Fruit fly (Drosophila melanogaster) S2 (cell line): Measurements from ENCODE around the gene Tyler.

Experiments used
- CG8478 ChIP-seq: fragments of >200 bp; optimal IDR thresholded peaks from 2 replicates; lab custom pipeline; 2018
- CTCF ChIP-seq, 2 experiments: fragments of >200 bp; optimal IDR thresholded peaks; 2 replicates each; lab custom pipeline; 2018

Gene Tyler

DNA sequence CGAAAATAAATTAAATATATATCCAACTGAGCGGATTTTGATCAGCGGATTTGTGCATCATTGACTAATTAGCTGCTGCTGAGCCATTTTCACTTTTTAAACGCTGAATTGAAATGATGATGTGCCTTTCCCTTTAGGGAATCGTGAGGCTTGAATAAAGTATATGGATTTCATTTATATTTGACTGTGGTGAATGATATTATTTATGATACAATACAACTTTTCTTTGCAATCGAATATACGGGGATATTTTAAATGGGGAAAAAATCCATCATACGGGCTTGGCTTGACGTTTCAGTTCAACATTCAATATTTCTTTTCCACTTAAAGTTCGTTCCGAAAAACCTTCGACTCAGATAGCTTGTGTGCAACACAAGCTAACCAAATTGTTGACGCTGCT, at the start of gene Tyler, which contains the start of gene Shawn:
Gene Tyler, plus strand, starts transcription at position 301 of the 400 bp plus-strand sequence.
Gene Shawn, plus strand, starts transcription at position 301 of the 400 bp plus-strand sequence.
- no peak for TF ChIP-seq CG8478 (lab: Kevin White, UChicago)
- no peak for TF ChIP-seq CTCF (optimal IDR thresholded peaks at IDR 0.05; lab: Kevin White, UChicago)

DNA sequence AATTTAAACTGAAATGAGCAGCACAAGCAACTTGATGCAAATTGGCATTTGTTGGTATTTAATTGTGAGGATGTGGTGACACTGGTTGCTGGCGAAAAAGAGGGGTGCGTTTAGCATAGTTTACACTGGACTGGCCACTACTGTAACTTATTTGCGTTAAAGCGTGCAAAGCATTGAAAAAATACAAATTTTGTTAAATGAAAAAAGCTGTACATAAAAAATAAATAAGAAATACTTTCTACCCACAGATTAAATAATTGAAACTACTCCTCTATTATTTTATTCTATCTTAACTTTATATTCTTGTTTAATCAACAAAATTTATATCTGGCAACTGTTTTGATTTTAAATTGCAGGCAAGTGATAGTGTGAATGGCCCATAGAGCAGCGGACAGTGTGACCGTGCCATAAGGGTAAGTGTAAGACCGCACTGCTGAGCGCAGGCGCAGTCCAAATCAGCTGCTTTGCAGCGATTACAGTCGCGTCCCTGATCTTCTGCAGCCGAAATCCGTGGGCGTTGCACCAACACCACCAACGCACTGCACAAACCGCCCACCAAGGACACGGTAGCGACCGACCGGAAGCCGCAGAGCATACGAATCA, 45.5 kb upstream of the Tyler start, which contains the start of the genes Grip84 and car:
Gene Grip84, minus strand, starts transcription at position 51 of the 603 bp plus-strand sequence.
Gene car, plus strand, starts transcription at position 306 of the 603 bp plus-strand sequence.
- TF ChIP-seq CG8478 (lab: Kevin White, UChicago) (no peak), CTCF (optimal IDR thresholded peaks at IDR 0.05; lab: Kevin White, UChicago) (no peak)

DNA sequence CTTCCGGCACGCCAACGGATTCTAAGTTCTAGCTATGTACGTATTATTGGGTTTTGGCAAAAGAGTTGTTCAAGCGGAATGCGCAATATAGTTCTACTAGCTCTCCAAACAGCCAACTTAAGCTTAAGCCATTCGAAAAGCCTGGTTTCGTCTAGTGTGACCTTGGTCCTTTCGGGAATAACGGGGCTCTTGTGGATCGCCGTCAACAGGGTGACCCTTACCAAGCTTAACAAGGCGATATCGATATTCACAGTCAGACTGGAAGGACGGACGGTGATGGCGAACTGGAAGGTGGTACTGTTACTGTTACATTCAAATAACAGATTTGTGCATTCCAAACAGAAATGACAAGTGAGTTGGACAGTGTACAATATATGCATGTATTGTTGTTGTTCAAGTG, 37.6 kb upstream of the Tyler start:
- no peak for TF ChIP-seq CG8478 (lab: Kevin White, UChicago)
- TF ChIP-seq CTCF (optimal IDR thresholded peaks at IDR 0.05; lab: Kevin White, UChicago), result no peak

DNA sequence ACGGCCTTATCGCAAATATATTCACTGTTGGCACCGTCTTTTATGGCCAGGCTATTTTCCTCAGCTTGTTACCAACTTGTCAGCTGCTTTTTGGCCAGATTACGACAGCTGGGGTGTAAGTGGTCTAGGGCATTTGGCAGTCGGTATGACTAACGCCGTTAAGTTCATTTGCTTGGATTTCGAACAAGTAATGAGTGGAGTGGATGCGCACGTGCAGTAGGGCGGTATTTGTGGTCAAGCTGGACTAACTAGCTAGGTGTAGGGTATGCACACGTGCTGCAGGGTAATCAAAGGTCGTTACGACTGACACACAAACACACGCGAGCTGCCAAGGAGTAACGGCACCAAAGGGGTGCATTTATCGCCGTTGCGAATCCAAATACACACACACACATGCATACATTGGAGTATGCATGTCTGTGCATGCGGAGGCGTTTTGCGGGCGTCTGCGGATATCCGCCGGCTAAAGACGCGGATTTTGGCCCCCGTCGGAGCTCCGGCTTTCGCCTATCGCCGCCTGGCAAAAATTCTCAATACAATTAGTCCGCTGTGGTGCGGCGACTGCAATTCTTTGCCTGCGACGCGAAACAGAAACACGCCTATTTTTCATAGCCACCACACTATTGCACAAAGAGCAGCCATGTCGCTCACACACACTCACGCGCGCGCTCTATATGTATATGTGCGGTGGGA, 33.2 kb upstream of the Tyler start:
- TF ChIP-seq CG8478 (lab: Kevin White, UChicago), result no peak
- no peak for TF ChIP-seq CTCF (optimal IDR thresholded peaks at IDR 0.05; lab: Kevin White, UChicago)

DNA sequence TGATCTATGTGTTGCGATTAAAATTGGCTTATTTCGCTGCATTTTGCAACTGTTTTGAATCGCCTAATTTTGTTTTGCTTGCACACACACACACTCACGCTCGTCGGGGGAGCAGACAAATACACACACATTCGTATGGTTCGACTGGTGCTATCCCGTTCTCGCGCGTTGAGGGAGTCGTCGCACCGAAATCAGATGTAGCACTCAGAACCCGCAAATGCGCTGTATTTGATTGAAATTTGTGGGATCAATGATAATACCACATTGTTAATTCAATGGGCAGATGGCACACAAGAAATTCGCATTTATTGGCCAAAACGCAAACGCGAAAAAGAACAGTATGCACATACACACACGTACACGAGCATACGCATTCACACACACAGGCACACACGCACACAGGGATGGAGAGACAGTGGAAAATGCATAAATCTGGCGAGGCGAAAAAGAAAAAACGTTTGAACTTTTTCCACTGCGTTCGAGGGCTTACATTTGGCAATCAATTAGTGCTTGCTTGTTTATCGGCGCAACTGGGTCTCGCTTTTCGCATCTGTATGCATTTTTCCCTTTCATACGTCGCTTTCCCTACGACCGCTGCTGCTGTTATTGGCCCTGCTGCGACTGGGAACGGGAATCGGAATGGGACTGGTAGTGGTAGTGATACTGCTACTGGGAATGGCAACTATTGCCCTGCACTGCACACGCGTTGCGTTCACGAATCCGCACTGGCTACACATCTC, 32.2 kb upstream of the Tyler start:
- TF ChIP-seq CTCF (optimal IDR thresholded peaks at IDR 0.05; lab: Kevin White, UChicago) (no peak), CG8478 (lab: Kevin White, UChicago) (no peak)

DNA sequence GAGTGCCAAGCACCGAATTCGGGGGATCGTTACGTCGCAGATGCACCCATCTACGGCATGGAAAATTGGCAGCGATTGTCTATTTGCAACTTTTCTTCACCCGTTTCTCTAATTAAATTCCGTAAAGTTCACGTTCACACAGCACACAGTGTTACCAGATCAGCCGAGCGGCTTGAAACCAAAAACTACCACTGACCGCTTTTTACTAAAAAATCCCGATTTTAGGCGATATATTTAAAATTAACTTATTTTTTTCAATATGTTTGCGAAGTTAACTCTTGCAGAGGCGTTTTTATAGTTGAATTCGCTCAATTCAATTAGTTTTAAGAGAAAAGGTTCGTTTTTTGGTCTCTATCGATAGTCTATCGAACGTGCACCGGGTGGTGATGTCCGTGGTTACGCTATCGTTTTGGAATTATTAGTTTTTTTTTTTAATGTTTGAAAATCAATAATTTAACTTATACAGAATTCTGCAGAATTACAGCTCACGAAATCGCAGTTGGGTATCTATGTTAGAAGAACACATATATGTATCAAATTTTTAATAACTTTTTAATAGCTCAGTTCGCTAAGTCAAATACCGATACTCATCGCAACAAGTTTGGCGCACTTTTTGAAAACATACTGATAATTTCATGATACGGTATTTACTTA, 31.6 kb upstream of the Tyler start, which contains the start of gene Tao:
Gene Tao, minus strand, starts transcription at position 153 of the 654 bp plus-strand sequence.
- TF ChIP-seq CTCF (optimal IDR thresholded peaks at IDR 0.05; lab: Kevin White, UChicago) (no peak), CG8478 (lab: Kevin White, UChicago) (no peak)

DNA sequence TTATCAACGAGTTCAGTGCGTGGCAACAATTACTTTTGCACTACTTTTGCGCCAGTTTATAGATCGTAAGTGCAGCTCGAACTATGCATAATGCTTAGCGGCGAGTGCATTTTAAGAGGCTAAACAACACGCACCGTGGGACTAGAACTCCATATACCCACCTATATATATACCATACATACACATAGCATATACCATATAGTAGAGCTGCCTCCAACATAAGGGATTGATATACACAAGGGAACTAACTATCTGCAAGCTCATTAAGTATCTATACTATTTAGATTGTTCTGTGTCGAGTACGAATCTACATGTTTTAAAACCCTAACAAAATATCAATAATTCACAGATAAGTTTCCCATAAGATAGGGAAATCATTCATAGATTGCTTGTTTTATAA, 29.4 kb upstream of the Tyler start, which contains the start of gene CG14218:
Gene CG14218, minus strand, starts transcription at position 101 of the 400 bp plus-strand sequence.
- TF ChIP-seq CG8478 (lab: Kevin White, UChicago) (no peak), CTCF (optimal IDR thresholded peaks at IDR 0.05; lab: Kevin White, UChicago) (no peak)

DNA sequence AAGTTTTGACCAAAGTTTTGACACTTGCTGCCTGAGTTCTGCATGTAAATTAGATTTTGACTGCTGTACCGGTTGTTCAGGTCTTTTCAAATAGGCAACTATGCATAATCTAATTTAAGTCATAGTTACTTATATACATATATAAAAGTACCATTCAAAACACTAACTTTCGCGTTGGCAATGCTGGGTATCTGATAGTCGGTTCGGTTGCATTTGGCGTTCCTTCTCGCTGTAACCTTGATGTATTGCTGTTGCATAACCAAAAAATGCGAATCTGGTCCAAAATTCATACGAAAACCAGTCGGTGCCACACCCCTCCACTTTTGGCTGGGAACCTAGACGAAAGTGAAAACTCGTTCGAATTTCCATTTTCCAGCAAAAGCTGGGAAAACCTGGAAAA, 28.6 kb upstream of the Tyler start:
- TF ChIP-seq CG8478 (lab: Kevin White, UChicago) (no peak), CTCF (optimal IDR thresholded peaks at IDR 0.05; lab: Kevin White, UChicago) (no peak)

DNA sequence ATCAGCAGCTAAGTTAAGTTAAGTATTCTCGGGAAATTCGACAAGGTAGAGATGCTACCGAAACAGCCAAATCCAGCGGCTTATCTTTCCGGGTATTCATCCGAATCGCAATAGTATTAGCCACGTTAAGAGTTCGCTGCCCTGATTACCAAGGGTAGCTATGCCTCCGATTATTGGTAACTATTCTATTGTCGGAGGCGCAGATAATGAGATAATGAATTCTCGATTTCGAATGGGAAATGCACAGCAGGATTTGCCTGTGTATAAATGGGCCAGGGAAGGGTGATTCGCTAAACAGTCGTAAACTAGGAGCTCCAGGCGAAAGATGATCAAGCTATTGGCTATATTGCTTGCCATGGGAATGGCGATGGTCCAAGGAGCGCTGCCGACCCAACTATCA, 28.0 kb upstream of the Tyler start, which contains the start of gene CG14204:
Gene CG14204, plus strand, starts transcription at position 301 of the 400 bp plus-strand sequence.
- TF ChIP-seq CTCF (optimal IDR thresholded peaks at IDR 0.05; lab: Kevin White, UChicago), result no peak
- TF ChIP-seq CG8478 (lab: Kevin White, UChicago), result no peak

DNA sequence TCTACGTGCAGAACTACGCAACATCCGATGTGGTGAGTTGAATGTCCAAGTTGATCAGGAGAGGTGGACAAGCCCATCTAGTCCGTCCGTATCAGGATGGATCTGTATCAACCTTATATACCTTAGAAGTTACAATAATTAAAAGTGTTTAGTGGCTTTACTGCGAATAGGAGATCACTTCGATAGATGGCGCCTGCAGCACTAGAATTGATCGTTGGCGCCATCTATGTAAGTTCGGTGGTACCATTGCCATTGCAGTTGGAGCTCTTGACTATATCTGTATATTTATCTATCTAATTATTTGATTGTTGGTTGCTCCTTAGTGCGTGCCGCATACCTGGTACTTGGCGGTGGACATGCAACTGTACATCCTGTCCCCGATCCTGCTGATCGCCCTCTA, 26.2 kb upstream of the Tyler start:
- no peak for TF ChIP-seq CG8478 (lab: Kevin White, UChicago)
- TF ChIP-seq CTCF (optimal IDR thresholded peaks at IDR 0.05; lab: Kevin White, UChicago), result peak; percentile 81 to 83

DNA sequence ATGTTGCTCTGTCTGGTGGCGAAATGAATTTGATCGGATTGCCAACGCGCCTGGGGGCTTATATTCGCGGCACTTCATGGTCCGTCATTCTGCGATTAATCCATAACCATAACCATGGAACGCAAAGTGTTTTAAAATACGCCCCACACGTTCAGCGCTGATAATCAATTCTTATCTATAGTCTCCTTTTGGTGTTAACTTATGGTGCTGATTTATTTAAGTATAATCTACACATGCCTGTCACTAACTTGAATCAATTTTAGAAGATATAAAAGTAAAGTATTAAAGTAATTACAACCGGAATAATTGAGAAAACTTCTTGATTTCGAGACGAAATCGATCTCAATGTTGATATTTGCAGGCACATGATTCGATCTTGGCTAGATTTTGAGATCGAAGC, 21.3 kb upstream of the Tyler start, which contains the start of gene CG14219:
Gene CG14219, minus strand, starts transcription at position 101 of the 400 bp plus-strand sequence.
- TF ChIP-seq CTCF (optimal IDR thresholded peaks at IDR 0.05; lab: Kevin White, UChicago), result no peak

DNA sequence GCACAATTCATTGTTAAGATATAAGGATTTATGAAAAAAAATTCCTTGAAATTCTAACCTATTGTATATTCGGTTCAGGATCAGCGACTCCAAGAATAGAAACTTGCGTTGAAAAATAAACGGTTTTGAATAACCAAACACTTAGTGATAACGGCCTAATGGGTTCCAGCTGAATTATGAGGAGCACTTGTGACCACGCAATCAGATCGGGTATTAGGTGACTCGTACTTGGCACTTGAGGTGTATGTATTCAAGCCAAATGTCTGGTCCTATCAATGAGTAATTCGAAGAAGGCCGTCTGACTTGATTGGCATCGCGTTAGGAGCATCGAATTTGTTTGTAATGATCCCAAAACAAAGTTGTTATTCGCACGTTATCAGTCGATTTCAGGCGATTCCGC, 20.7 kb upstream of the Tyler start:
- TF ChIP-seq CG8478 (lab: Kevin White, UChicago), result no peak
- TF ChIP-seq CTCF (optimal IDR thresholded peaks at IDR 0.05; lab: Kevin White, UChicago), result no peak

DNA sequence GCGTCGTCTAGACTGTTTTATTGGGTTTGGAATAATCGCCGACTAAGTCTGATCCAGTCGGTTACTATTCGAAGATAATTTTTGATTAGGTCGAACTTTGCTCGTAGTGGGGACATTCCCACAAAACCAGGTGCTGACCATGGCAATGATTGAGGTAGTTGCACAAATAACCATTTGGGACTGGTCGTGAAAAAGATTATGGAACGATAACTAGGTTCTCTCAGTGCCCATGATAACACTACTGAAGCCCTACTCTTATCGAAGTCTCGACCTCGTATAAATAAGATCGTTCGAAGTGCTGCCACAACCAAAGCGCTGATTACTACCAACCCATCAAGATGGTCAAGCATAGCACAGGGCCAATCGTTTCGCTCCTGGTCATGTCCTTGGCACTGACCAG, 19.0 kb upstream of the Tyler start, which contains the start of gene CG14205:
Gene CG14205, plus strand, starts transcription at position 301 of the 400 bp plus-strand sequence.
- no peak for TF ChIP-seq CTCF (optimal IDR thresholded peaks at IDR 0.05; lab: Kevin White, UChicago)
- no peak for TF ChIP-seq CG8478 (lab: Kevin White, UChicago)

DNA sequence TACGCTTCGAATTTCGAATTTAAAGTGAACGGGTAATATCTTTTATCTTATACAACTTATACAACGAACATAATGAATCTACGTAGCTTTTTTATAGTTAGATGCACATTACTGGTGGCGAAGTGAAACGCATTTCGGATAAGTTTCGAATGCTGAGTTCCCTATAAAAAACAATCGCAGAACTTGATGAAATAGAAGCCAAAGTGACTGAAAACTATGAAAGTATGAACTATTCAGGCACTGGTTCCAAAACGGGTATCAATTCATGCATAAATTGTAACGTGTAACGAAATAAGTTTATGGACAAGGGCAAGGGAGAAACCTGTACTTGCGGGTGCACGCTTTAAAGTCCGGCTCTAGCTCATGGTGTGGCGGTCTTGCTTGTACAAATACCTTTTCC, 15.5 kb upstream of the Tyler start:
- TF ChIP-seq CTCF (optimal IDR thresholded peaks at IDR 0.05; lab: Kevin White, UChicago), result no peak
- no peak for TF ChIP-seq CG8478 (lab: Kevin White, UChicago)
